Worm (Caenorhabditis elegans) whole organism, mixed stage, embryonic: ENCODE data around the gene C02E7.8.

Experiments used
- M03D4.4 ChIP-seq: sonication (generic microtip); optimal IDR thresholded peaks from 2 replicates; lab custom pipeline; 2017; ENCODE audit warnings: mild to moderate bottlenecking, missing genetic modification characterization, missing compliant biosample characterization
- bed-3 ChIP-seq: fragments of 200-800 bp; sonication (Bioruptor generic); optimal IDR thresholded peaks from 3 replicates; lab custom pipeline; 2018; ENCODE audit warnings: mild to moderate bottlenecking, missing genetic modification characterization, moderate library complexity, missing compliant biosample characterization
- blmp-1 ChIP-seq: fragments of 150-350 bp; optimal IDR thresholded peaks from 2 replicates; lab custom pipeline; 2014; ENCODE audit warnings: missing biosample characterization, missing genetic modification characterization
- ceh-39 ChIP-seq: fragments of 150-350 bp; optimal IDR thresholded peaks from 2 replicates; lab custom pipeline; 2014; ENCODE audit warnings: missing biosample characterization, missing genetic modification characterization
- ceh-43 ChIP-seq: fragments of 200-800 bp; sonication (Bioruptor generic); optimal IDR thresholded peaks from 2 replicates; lab custom pipeline; 2018; ENCODE audit warnings: mild to moderate bottlenecking, missing genetic modification characterization, moderate library complexity, missing compliant biosample characterization
- ces-1 ChIP-seq: fragments of 150-350 bp; optimal IDR thresholded peaks from 2 replicates; lab custom pipeline; 2014; ENCODE audit warnings: missing biosample characterization, missing genetic modification reagents, missing genetic modification characterization
- cnd-1 ChIP-seq: fragments of 200-800 bp; sonication (Bioruptor generic); optimal IDR thresholded peaks from 2 replicates; lab custom pipeline; 2018; ENCODE audit warnings: mild to moderate bottlenecking, missing genetic modification characterization, missing compliant biosample characterization
- drap-1 ChIP-seq: fragments of 200-800 bp; sonication (Bioruptor generic); optimal IDR thresholded peaks from 3 replicates; lab custom pipeline; 2018; ENCODE audit warnings: mild to moderate bottlenecking, missing genetic modification characterization, missing compliant biosample characterization
- elt-3 ChIP-seq: fragments of 150-350 bp; optimal IDR thresholded peaks from 2 replicates; lab custom pipeline; 2014; ENCODE audit warnings: missing biosample characterization, missing genetic modification characterization
- ham-2 ChIP-seq: fragments of 200-800 bp; sonication (Bioruptor generic); optimal IDR thresholded peaks from 2 replicates; lab custom pipeline; 2018; ENCODE audit warnings: mild to moderate bottlenecking, missing genetic modification characterization, missing compliant biosample characterization
- lin-13 ChIP-seq: fragments of 150-350 bp; optimal IDR thresholded peaks from 2 replicates; lab custom pipeline; 2014; ENCODE audit warnings: missing biosample characterization, missing genetic modification characterization
- lin-32 ChIP-seq: fragments of 200-800 bp; sonication (Bioruptor generic); optimal IDR thresholded peaks from 2 replicates; lab custom pipeline; 2018; ENCODE audit warnings: mild to moderate bottlenecking, missing genetic modification characterization, missing compliant biosample characterization
- mab-5 ChIP-seq: fragments of 150-350 bp; optimal IDR thresholded peaks from 2 replicates; lab custom pipeline; 2014; ENCODE audit warnings: missing biosample characterization, missing genetic modification characterization
- mep-1 ChIP-seq: fragments of 150-350 bp; optimal IDR thresholded peaks from 2 replicates; lab custom pipeline; 2017; ENCODE audit warnings: missing biosample characterization, missing genetic modification reagents, missing genetic modification characterization, inconsistent platforms
- nhr-12 ChIP-seq: fragments of 150-350 bp; optimal IDR thresholded peaks from 2 replicates; lab custom pipeline; 2014; ENCODE audit warnings: missing biosample characterization, missing genetic modification characterization
- nhr-2 ChIP-seq: fragments of 150-350 bp; optimal IDR thresholded peaks from 2 replicates; lab custom pipeline; 2014; ENCODE audit warnings: missing biosample characterization, missing genetic modification characterization
- nhr-28 ChIP-seq: fragments of 150-350 bp; optimal IDR thresholded peaks from 2 replicates; lab custom pipeline; 2014; ENCODE audit warnings: missing biosample characterization, missing genetic modification characterization
- nhr-76 ChIP-seq: sonication (generic microtip); optimal IDR thresholded peaks from 2 replicates; lab custom pipeline; 2017; ENCODE audit warnings: missing biosample characterization, missing genetic modification characterization
- pha-4 ChIP-seq: fragments of 150-350 bp; optimal IDR thresholded peaks from 2 replicates; lab custom pipeline; 2018; ENCODE audit warnings: missing biosample characterization, missing genetic modification reagents, missing genetic modification characterization
- sem-2 ChIP-seq: fragments of 200-800 bp; sonication (Bioruptor generic); optimal IDR thresholded peaks from 2 replicates; lab custom pipeline; 2018; ENCODE audit warnings: mild to moderate bottlenecking, missing genetic modification characterization, missing compliant biosample characterization
- snpc-4 ChIP-seq: fragments of 150-350 bp; optimal IDR thresholded peaks from 2 replicates; lab custom pipeline; 2014; ENCODE audit warnings: missing biosample characterization, missing genetic modification characterization
- sptf-1 ChIP-seq: sonication (generic microtip); optimal IDR thresholded peaks from 2 replicates; lab custom pipeline; 2017; ENCODE audit warnings: mild to moderate bottlenecking, missing genetic modification characterization, moderate library complexity, missing compliant biosample characterization
- tbx-8 ChIP-seq: fragments of 200-800 bp; sonication (Bioruptor generic); optimal IDR thresholded peaks from 2 replicates; lab custom pipeline; 2018; ENCODE audit warnings: mild to moderate bottlenecking, missing genetic modification characterization, moderate library complexity, missing compliant biosample characterization
- unc-120 ChIP-seq: sonication (generic microtip); optimal IDR thresholded peaks from 2 replicates; lab custom pipeline; 2017; ENCODE audit warnings: missing genetic modification characterization, missing compliant biosample characterization; ENCODE audit not compliant: poor library complexity, severe bottlenecking
- unc-39 ChIP-seq: fragments of 150-350 bp; optimal IDR thresholded peaks from 2 replicates; lab custom pipeline; 2014; ENCODE audit warnings: missing biosample characterization, missing genetic modification characterization
- unc-62 ChIP-seq: fragments of 150-350 bp; optimal IDR thresholded peaks from 2 replicates; lab custom pipeline; 2014; ENCODE audit warnings: missing biosample characterization, missing genetic modification reagents, missing genetic modification characterization
- ztf-11 ChIP-seq: fragments of 150-350 bp; optimal IDR thresholded peaks from 2 replicates; lab custom pipeline; 2014; ENCODE audit warnings: missing biosample characterization, missing genetic modification characterization

Gene C02E7.8

ce11 chrV:4956529-4956928 is 35.9 kb upstream of the C02E7.8 start, which contains the start of gene str-208:
Gene str-208, plus strand, starts transcription at chrV:4956829.
- TF ChIP-seq tbx-8 (GFP tag; lab: Kevin White, UChicago) (no peak), cnd-1 (tag; lab: Kevin White, UChicago) (no peak), ceh-43 (GFP tag; lab: Kevin White, UChicago) (no peak), sem-2 (GFP tag; lab: Kevin White, UChicago) (no peak), snpc-4 (tag; lab: Kevin White, UChicago) (no peak), lin-13 (tag; lab: Kevin White, UChicago) (no peak), unc-120 (no peak), pha-4 (tag; lab: Kevin White, UChicago) (no peak), nhr-76 (tag; lab: Kevin White, UChicago) (no peak), ztf-11 (tag; lab: Kevin White, UChicago) (no peak), blmp-1 (tag; lab: Kevin White, UChicago) (no peak), mab-5 (tag; lab: Kevin White, UChicago) (no peak), bed-3 (GFP tag; lab: Kevin White, UChicago) (no peak)

- no peak for TF ChIP-seq cnd-1 (tag; lab: Kevin White, UChicago)
- no peak for TF ChIP-seq blmp-1 (tag; lab: Kevin White, UChicago)
- no peak for TF ChIP-seq sem-2 (GFP tag; lab: Kevin White, UChicago)
- no peak for TF ChIP-seq tbx-8 (GFP tag; lab: Kevin White, UChicago)
- no peak for TF ChIP-seq ces-1 (GFP tag; lab: Kevin White, UChicago)
- TF ChIP-seq nhr-12 (tag; lab: Kevin White, UChicago), result no peak
Observed at ce11 chrV:4951434-4951833, 30.8 kb upstream of the C02E7.8 start, which contains the start of gene str-207. Gene str-207, plus strand, starts transcription at chrV:4951734.

- TF ChIP-seq nhr-12 (tag; lab: Kevin White, UChicago) (no peak), mab-5 (tag; lab: Kevin White, UChicago) (no peak), M03D4.4 (no peak), mep-1 (tag; lab: Kevin White, UChicago) (no peak), elt-3 (no peak), lin-13 (tag; lab: Kevin White, UChicago) (no peak)
Observed at ce11 chrV:4948635-4949034, 28.0 kb upstream of the C02E7.8 start, which contains the start of gene str-209. Gene str-209, plus strand, starts transcription at chrV:4948935.

- TF ChIP-seq ztf-11 (tag; lab: Kevin White, UChicago), result no peak
- TF ChIP-seq mab-5 (tag; lab: Kevin White, UChicago), result no peak
- no peak for TF ChIP-seq ces-1 (GFP tag; lab: Kevin White, UChicago)
- TF ChIP-seq sptf-1, result no peak
- TF ChIP-seq ham-2 (GFP tag; lab: Kevin White, UChicago), result no peak
- TF ChIP-seq blmp-1 (tag; lab: Kevin White, UChicago), result no peak
- no peak for TF ChIP-seq unc-120
- TF ChIP-seq ceh-43 (GFP tag; lab: Kevin White, UChicago), result no peak
- TF ChIP-seq lin-32, result no peak
- no peak for TF ChIP-seq elt-3
- no peak for TF ChIP-seq M03D4.4
- TF ChIP-seq drap-1 (GFP tag; lab: Kevin White, UChicago), result no peak
- TF ChIP-seq nhr-28 (tag; lab: Kevin White, UChicago), result no peak
Observed at ce11 chrV:4944219-4944618, 23.6 kb upstream of the C02E7.8 start, which contains the start of gene str-211. Gene str-211, minus strand, starts transcription at chrV:4944319.

- TF ChIP-seq snpc-4 (tag; lab: Kevin White, UChicago), result no peak
- TF ChIP-seq cnd-1 (tag; lab: Kevin White, UChicago), result no peak
- TF ChIP-seq unc-39 (tag; lab: Kevin White, UChicago), result no peak
- TF ChIP-seq unc-120, result no peak
Observed at ce11 chrV:4937337-4937736, 16.7 kb upstream of the C02E7.8 start.

- TF ChIP-seq unc-39 (tag; lab: Kevin White, UChicago) (no peak), snpc-4 (tag; lab: Kevin White, UChicago) (no peak), ceh-39 (tag; lab: Kevin White, UChicago) (no peak), mab-5 (tag; lab: Kevin White, UChicago) (no peak), pha-4 (tag; lab: Kevin White, UChicago) (no peak), nhr-2 (tag; lab: Kevin White, UChicago) (no peak), ces-1 (GFP tag; lab: Kevin White, UChicago) (no peak), cnd-1 (tag; lab: Kevin White, UChicago) (no peak), unc-62 (GFP tag; lab: Kevin White, UChicago) (no peak), bed-3 (GFP tag; lab: Kevin White, UChicago) (no peak), unc-120 (no peak), blmp-1 (tag; lab: Kevin White, UChicago) (no peak)
- TF ChIP-seq, all 35 proteins: peak for 0
Observed at ce11 chrV:4935096-4935495, 14.5 kb upstream of the C02E7.8 start.
